Worm (Caenorhabditis elegans) whole organism, L3 larva: Measurements from ENCODE around the gene C12D8.20.

ENCODE experiments used
- ceh-16 ChIP-seq: sonication (generic microtip); optimal IDR thresholded peaks from 2 replicates; lab custom pipeline; 2017; ENCODE audit warnings: missing biosample characterization, missing genetic modification characterization
- ceh-28 ChIP-seq: fragments of 150-350 bp; optimal IDR thresholded peaks from 2 replicates; lab custom pipeline; 2014; ENCODE audit warnings: missing biosample characterization, missing genetic modification reagents, missing genetic modification characterization
- fos-1 ChIP-seq: fragments of 150-350 bp; optimal IDR thresholded peaks from 2 replicates; lab custom pipeline; 2014; ENCODE audit warnings: missing biosample characterization, missing genetic modification characterization
- nhr-23 ChIP-seq: fragments of 150-350 bp; optimal IDR thresholded peaks from 2 replicates; lab custom pipeline; 2014; ENCODE audit warnings: missing biosample characterization, missing genetic modification reagents, missing genetic modification characterization
- nhr-25 ChIP-seq: sonication (generic microtip); optimal IDR thresholded peaks from 2 replicates; lab custom pipeline; 2017; ENCODE audit warnings: missing biosample characterization, missing genetic modification characterization
- unc-62 ChIP-seq: fragments of 150-350 bp; sonication (generic microtip); optimal IDR thresholded peaks from 4 replicates; lab custom pipeline; 2014; ENCODE audit warnings: missing biosample characterization, missing genetic modification reagents, missing genetic modification characterization
- zag-1 ChIP-seq: fragments of 150-350 bp; optimal IDR thresholded peaks from 2 replicates; lab custom pipeline; 2014; ENCODE audit warnings: missing biosample characterization, missing genetic modification characterization
- ztf-4 ChIP-seq: fragments of 150-350 bp; optimal IDR thresholded peaks from 2 replicates; lab custom pipeline; 2014; ENCODE audit warnings: missing biosample characterization, missing genetic modification characterization

ce11 chrV:10227333-10227732 is 5.2 kb downstream of the C12D8.20 start, which contains the start of gene ttr-19:
- TF ChIP-seq unc-62 (GFP tag; lab: Kevin White, UChicago) (no peak), nhr-23 (tag; lab: Kevin White, UChicago) (no peak), zag-1 (no peak), ceh-28 (no peak), nhr-25 (tag; lab: Kevin White, UChicago) (no peak), ceh-16 (tag; lab: Kevin White, UChicago) (no peak), fos-1 (no peak), ztf-4 (tag; lab: Kevin White, UChicago) (no peak)
